Worm (Caenorhabditis elegans) whole organism, L4 larva: ENCODE measurements around the gene Y38H6C.8.

Experiments
- F37D6.2 ChIP-seq: sonication (generic microtip); optimal IDR thresholded peaks from 2 replicates; lab custom pipeline; 2016; ENCODE audit warnings: mild to moderate bottlenecking, missing genetic modification characterization, missing compliant biosample characterization
- aly-2 ChIP-seq: sonication (generic microtip); optimal IDR thresholded peaks from 2 replicates; lab custom pipeline; 2018; ENCODE audit warnings: missing biosample characterization, missing genetic modification characterization
- ceh-20 ChIP-seq: fragments of 200-800 bp; sonication (Bioruptor generic); IDR thresholded peaks from 2 replicates; pipeline ENCODE4 v1.3.6; 2022; ENCODE audit warnings: missing genetic modification reagents, missing genetic modification characterization, missing compliant biosample characterization
- ceh-82 ChIP-seq: sonication (generic microtip); optimal IDR thresholded peaks from 2 replicates; lab custom pipeline; 2017; ENCODE audit warnings: missing biosample characterization, missing genetic modification characterization
- egl-27 ChIP-seq: sonication (generic microtip); optimal IDR thresholded peaks from 3 replicates; lab custom pipeline; 2017; ENCODE audit warnings: missing biosample characterization, missing genetic modification reagents, missing genetic modification characterization
- hlh-11 ChIP-seq: fragments of 200-800 bp; sonication (Bioruptor generic); optimal IDR thresholded peaks from 2 replicates; lab custom pipeline; 2018; ENCODE audit warnings: mild to moderate bottlenecking, missing genetic modification characterization, missing compliant biosample characterization
- nhr-237 ChIP-seq: sonication (generic microtip); optimal IDR thresholded peaks from 2 replicates; lab custom pipeline; 2017; ENCODE audit warnings: missing biosample characterization, missing genetic modification characterization
- nhr-28 ChIP-seq: fragments of 150-350 bp; optimal IDR thresholded peaks from 2 replicates; lab custom pipeline; 2014; ENCODE audit warnings: missing biosample characterization, missing genetic modification characterization
- nhr-76 ChIP-seq: fragments of 150-350 bp; optimal IDR thresholded peaks from 2 replicates; lab custom pipeline; 2014; ENCODE audit warnings: missing biosample characterization, missing genetic modification characterization
- skn-1 ChIP-seq: fragments of 150-350 bp; optimal IDR thresholded peaks from 2 replicates; lab custom pipeline; 2014; ENCODE audit warnings: missing biosample characterization, missing genetic modification characterization
- tag-97 ChIP-seq: fragments of 200-800 bp; sonication (Bioruptor generic); IDR thresholded peaks from 2 replicates; pipeline ENCODE4 v1.3.6; 2022; ENCODE audit warnings: missing genetic modification characterization, missing compliant biosample characterization
- unc-39 ChIP-seq: sonication (generic microtip); optimal IDR thresholded peaks from 2 replicates; lab custom pipeline; 2017; ENCODE audit warnings: missing biosample characterization, missing genetic modification characterization
- ztf-11 ChIP-seq: fragments of 150-350 bp; optimal IDR thresholded peaks from 2 replicates; lab custom pipeline; 2014; ENCODE audit warnings: missing biosample characterization, missing genetic modification characterization

DNA sequence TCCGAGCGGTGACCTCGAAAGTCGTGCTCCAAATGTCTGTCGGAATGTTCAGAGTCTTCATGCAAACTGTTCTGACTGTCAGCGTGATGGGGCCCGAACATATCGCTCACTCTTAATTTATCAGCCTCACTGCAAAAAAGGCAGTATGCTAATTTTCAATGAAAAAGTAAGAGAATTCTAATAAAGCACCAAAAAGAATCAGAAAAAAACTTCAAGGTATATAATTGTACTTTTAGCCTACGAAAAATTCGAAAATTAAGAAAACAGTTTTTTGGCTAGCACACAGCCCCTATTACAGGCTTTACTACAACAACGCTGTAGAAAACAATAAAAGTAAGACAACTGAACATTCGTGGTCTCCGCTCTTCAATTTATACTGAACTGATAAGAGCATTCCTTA lies 48.0 kb downstream of the Y38H6C.8 start, which contains the start of gene F26F2.1:
- TF ChIP-seq skn-1 (tag; lab: Kevin White, UChicago) = no peak
- no peak for TF ChIP-seq nhr-28 (tag; lab: Kevin White, UChicago)
- no peak for TF ChIP-seq tag-97
- no peak for TF ChIP-seq ceh-82 (tag; lab: Kevin White, UChicago)
- TF ChIP-seq ceh-20 = no peak
- TF ChIP-seq egl-27 (tag; lab: Kevin White, UChicago) = no peak
- no peak for TF ChIP-seq nhr-237 (tag; lab: Kevin White, UChicago)
- no peak for TF ChIP-seq aly-2 (tag; lab: Kevin White, UChicago)
- no peak for TF ChIP-seq unc-39 (tag; lab: Kevin White, UChicago)
- TF ChIP-seq nhr-76 (tag; lab: Kevin White, UChicago) = no peak
- TF ChIP-seq ztf-11 (tag; lab: Kevin White, UChicago) = no peak
- TF ChIP-seq F37D6.2 = no peak
- no peak for TF ChIP-seq hlh-11 (tag; lab: Kevin White, UChicago)
